Fruit fly (Drosophila melanogaster) whole organism, embryonic: ENCODE measurements around the gene CG7362.

ENCODE experiments used
- Dll ChIP-seq: fragments of 200-800 bp; sonication (Bioruptor generic); IDR thresholded peaks from 4 replicates; pipeline ENCODE4 v1.3.6; 2022; ENCODE audit warnings: missing biosample characterization, missing genetic modification characterization; ENCODE audit not compliant: partially characterized antibody
- h ChIP-seq: fragments of >200 bp; optimal IDR thresholded peaks from 2 replicates; lab custom pipeline; 2017
- pfk ChIP-seq: fragments of 200-800 bp; sonication (Bioruptor generic); optimal IDR thresholded peaks from 2 replicates; lab custom pipeline; 2018; ENCODE audit warnings: missing biosample characterization, mild to moderate bottlenecking, missing genetic modification characterization, moderate library complexity

- TF ChIP-seq pfk (GFP tag; lab: Kevin White, UChicago) (no peak), Dll (GFP tag; lab: Robert Waterston, UW) (no peak), h (lab: Kevin White, UChicago) (no peak)
Observed at dm6 chr3R:14766439-14767025, 12.3 kb upstream of the CG7362 start.
